Worm (Caenorhabditis elegans): ENCODE results near the gene F53F1.4.

Gene F53F1.4

DNA sequence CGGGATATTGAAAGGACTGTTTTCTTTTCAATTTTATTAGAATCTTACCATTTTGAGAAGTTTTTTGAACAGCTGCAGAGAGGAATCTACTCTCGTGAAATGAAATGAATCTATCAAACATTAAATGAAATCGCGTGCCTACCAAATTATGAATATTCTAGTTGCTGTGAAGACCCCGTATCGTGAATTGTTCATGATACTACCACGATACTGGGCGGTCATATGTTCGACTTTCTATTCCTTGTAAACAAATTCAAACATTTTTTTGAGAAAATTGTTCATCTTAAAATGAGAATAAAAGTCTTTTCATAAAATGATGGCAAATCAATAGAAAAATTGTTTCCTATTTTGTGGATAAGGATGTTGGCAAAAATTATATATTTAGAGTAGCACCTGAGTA is 25.1 kb upstream of the F53F1.4 start, which contains the start of gene gcy-34:
Gene gcy-34 (minus strand): TSS at position 101 of the 400 bp plus-strand sequence.
- TF ChIP-seq Y79H2A.3 (GFP tag; conservative IDR thresholded peaks at IDR 0.05) = no peak

- TF ChIP-seq ztf-25 (GFP tag; IDR thresholded peaks at IDR 0.05) (no peak), egl-44 (GFP tag; IDR thresholded peaks at IDR 0.05) (no peak), bed-2 (GFP tag; IDR thresholded peaks at IDR 0.05) (no peak), tlf-1 (GFP tag; optimal IDR thresholded peaks at IDR 0.05) (no peak), let-607 (tag; optimal IDR thresholded peaks at IDR 0.05) (no peak), hmg-20 (GFP tag; IDR thresholded peaks at IDR 0.05) (no peak), tbx-9 (tag; optimal IDR thresholded peaks at IDR 0.05; ENCODE audit: borderline replicate concordance) (no peak), unc-62 (GFP tag; optimal IDR thresholded peaks at IDR 0.05) (no peak), T07F8.4 (tag; optimal IDR thresholded peaks at IDR 0.05) (no peak), nhr-27 (tag; optimal IDR thresholded peaks at IDR 0.05) (no peak), lsl-1 (GFP tag; optimal IDR thresholded peaks at IDR 0.05) (no peak), die-1 (tag; optimal IDR thresholded peaks at IDR 0.05) (no peak), ztf-6 (GFP tag; IDR thresholded peaks at IDR 0.05) (no peak), him-1 (tag; optimal IDR thresholded peaks at IDR 0.05) (no peak), Y53G8AR.9 (GFP tag; conservative IDR thresholded peaks at IDR 0.05) (no peak)
Measured at ce11 chrV:13387472-13387871, 23.4 kb upstream of the F53F1.4 start.

ce11 chrV:13388961-13389360 is 21.9 kb upstream of the F53F1.4 start:
- TF ChIP-seq ztf-18 (tag; optimal IDR thresholded peaks at IDR 0.05) (no peak), ekl-4 (GFP tag; IDR thresholded peaks at IDR 0.05) (no peak), snpc-4 (GFP tag; optimal IDR thresholded peaks at IDR 0.05) (no peak), snpc-4 (tag; optimal IDR thresholded peaks at IDR 0.05) (no peak), ceh-79 (tag; optimal IDR thresholded peaks at IDR 0.05) (no peak), atf-7 (tag; optimal IDR thresholded peaks at IDR 0.05) (no peak), C06A6.2 (GFP tag; conservative IDR thresholded peaks at IDR 0.05) (no peak), die-1 (tag; optimal IDR thresholded peaks at IDR 0.05) (no peak), repo-1 (tag; optimal IDR thresholded peaks at IDR 0.05) (no peak), nfya-2 (GFP tag; IDR thresholded peaks at IDR 0.05) (no peak), pbrm-1 (GFP tag; IDR thresholded peaks at IDR 0.05) (no peak), bed-1 (GFP tag; IDR thresholded peaks at IDR 0.05) (no peak), tbx-9 (tag; optimal IDR thresholded peaks at IDR 0.05; ENCODE audit: borderline replicate concordance) (no peak), F49E8.2 (tag; optimal IDR thresholded peaks at IDR 0.05; ENCODE audit: insufficient read depth) (no peak), ccch-3 (GFP tag; optimal IDR thresholded peaks at IDR 0.05) (no peak), hrde-1 (tag; optimal IDR thresholded peaks at IDR 0.05; ENCODE audit: borderline replicate concordance) (no peak), attf-5 (GFP tag; optimal IDR thresholded peaks at IDR 0.05) (no peak)

- TF ChIP-seq lir-1 (GFP tag; conservative IDR thresholded peaks at IDR 0.05) (no peak), tbx-9 (tag; optimal IDR thresholded peaks at IDR 0.05; ENCODE audit: borderline replicate concordance) (no peak), rcor-1 (GFP tag; IDR thresholded peaks at IDR 0.05) (no peak), F22D6.2 (tag; optimal IDR thresholded peaks at IDR 0.05) (no peak), lag-1 (GFP tag; IDR thresholded peaks at IDR 0.05) (no peak), rpc-1 (optimal IDR thresholded peaks at IDR 0.05) (no peak), rpc-1 (tag; optimal IDR thresholded peaks at IDR 0.05) (no peak), ztf-18 (tag; optimal IDR thresholded peaks at IDR 0.05) (no peak), ZK185.1 (tag; optimal IDR thresholded peaks at IDR 0.05; ENCODE audit: poor library complexity, severe bottlenecking) (no peak), T26A5.8 (tag; optimal IDR thresholded peaks at IDR 0.05) (no peak), ztf-3 (GFP tag; optimal IDR thresholded peaks at IDR 0.05) (no peak), nhr-90 (tag; optimal IDR thresholded peaks at IDR 0.05) (no peak), K12H6.12 (tag; optimal IDR thresholded peaks at IDR 0.05) (no peak), dpl-1 (GFP tag; optimal IDR thresholded peaks at IDR 0.05) (no peak), B0336.3 (GFP tag; IDR thresholded peaks at IDR 0.05) (no peak), unc-62 (GFP tag; optimal IDR thresholded peaks at IDR 0.05) (no peak), mxl-1 (tag; optimal IDR thresholded peaks at IDR 0.05) (no peak), efl-1 (GFP tag; optimal IDR thresholded peaks at IDR 0.05) (no peak), lsl-1 (GFP tag; optimal IDR thresholded peaks at IDR 0.05) (no peak)
Measured at ce11 chrV:13389454-13389853, 21.4 kb upstream of the F53F1.4 start.

Measured in whole organism, young adult.